Fruit fly (Drosophila melanogaster): ENCODE data around the gene CG17782.

Gene CG17782

dm6 chr3R:24333182-24333808, 39.3 kb downstream of the CG17782 start, which contains the start of the genes Rrp5 and Dis3 (continued):
- TF ChIP-seq H2.0 (GFP tag; IDR thresholded peaks at IDR 0.05) (peak; percentile 45; the same call in 1 of the 2 replicates), GATAe (GFP tag; conservative IDR thresholded peaks at IDR 0.05) (peak; percentile 85), CG1529 (GFP tag; optimal IDR thresholded peaks at IDR 0.05) (no peak), tin (GFP tag; optimal IDR thresholded peaks at IDR 0.05) (peak; percentile 28), phol (tag; optimal IDR thresholded peaks at IDR 0.05) (peak; percentile 74), CG17802 (tag; optimal IDR thresholded peaks at IDR 0.05) (peak; percentile 100), CG13296 (GFP tag; optimal IDR thresholded peaks at IDR 0.05) (no peak), CG6791 (GFP tag; IDR thresholded peaks at IDR 0.05; ENCODE audit: partially characterized antibody) (peak; percentile 66; the same call in 2 of the 3 replicates), MESR4 (GFP tag; optimal IDR thresholded peaks at IDR 0.05) (peak; percentile 86), pita (GFP tag; optimal IDR thresholded peaks at IDR 0.05) (peak; percentile 69), en (GFP tag; optimal IDR thresholded peaks at IDR 0.05) (no peak), sna (GFP tag; IDR thresholded peaks at IDR 0.05; ENCODE audit: partially characterized antibody) (0 out of 2 replicates have a peak, but pooled peaks have one; percentile 30), pho (GFP tag; optimal IDR thresholded peaks at IDR 0.05) (peak; percentile 56), slbo (GFP tag; IDR thresholded peaks at IDR 0.05) (peak; percentile 80), HmgZ (tag; optimal IDR thresholded peaks at IDR 0.05) (peak; percentile 84), CG15514 (GFP tag; optimal IDR thresholded peaks at IDR 0.05) (peak; percentile 85), CG11093 (GFP tag; IDR thresholded peaks at IDR 0.05) (no peak), amos (GFP tag; IDR thresholded peaks at IDR 0.05; ENCODE audit: partially characterized antibody) (peak; percentile 58), CG13775 (GFP tag; optimal IDR thresholded peaks at IDR 0.05) (peak; percentile 42), zfh2 (GFP tag; optimal IDR thresholded peaks at IDR 0.05) (peak; percentile 51), CG42726 (GFP tag; IDR thresholded peaks at IDR 0.05; ENCODE audit: partially characterized antibody) (0 out of 2 replicates have a peak, but pooled peaks have one; percentile 65), CG2116 (GFP tag; optimal IDR thresholded peaks at IDR 0.05) (peak; percentile 52), MBD-R2 (GFP tag; IDR thresholded peaks at IDR 0.05) (peak; percentile 99), Scr (GFP tag; IDR thresholded peaks at IDR 0.05; ENCODE audit: partially characterized antibody) (peak; percentile 8; the same call in 1 of the 2 replicates), Sin3A (optimal IDR thresholded peaks at IDR 0.05) (peak; percentile 81), CG11456 (GFP tag; IDR thresholded peaks at IDR 0.05) (peak; percentile 74; the same call in 2 of the 3 replicates), Med (GFP tag) (peak; percentile 92), Rfx (GFP tag; IDR thresholded peaks at IDR 0.05) (peak; percentile 73), Ptx1 (GFP tag; IDR thresholded peaks at IDR 0.05) (peak; percentile 45; the same call in 1 of the 2 replicates), CG17328 (GFP tag; IDR thresholded peaks at IDR 0.05) (peak; percentile 46; the same call in 1 of the 2 replicates), bigmax (GFP tag; optimal IDR thresholded peaks at IDR 0.05) (peak; percentile 29), maf-S (GFP tag; optimal IDR thresholded peaks at IDR 0.05) (peak; percentile 41), CG7786 (GFP tag; optimal IDR thresholded peaks at IDR 0.05) (peak; percentile 43), pzg (GFP tag; optimal IDR thresholded peaks at IDR 0.05) (peak; percentile 97), lov (optimal IDR thresholded peaks at IDR 0.05) (no peak), lov (GFP tag; IDR thresholded peaks at IDR 0.05) (0 out of 3 replicates have a peak, but pooled peaks have one; percentile 4), Ada2b (GFP tag; IDR thresholded peaks at IDR 0.05) (peak; percentile 32; the same call in 1 of the 2 replicates), CG18011 (GFP tag; optimal IDR thresholded peaks at IDR 0.05) (no peak), Dbx (GFP tag; IDR thresholded peaks at IDR 0.05) (peak; percentile 59; the same call in 1 of the 3 replicates), hkb (optimal IDR thresholded peaks at IDR 0.05) (peak; percentile 8), hkb (GFP tag; IDR thresholded peaks at IDR 0.05) (no peak), lmd (GFP tag; IDR thresholded peaks at IDR 0.05) (peak; percentile 56), Myb (GFP tag; optimal IDR thresholded peaks at IDR 0.05) (peak; percentile 73), CG3163 (GFP tag; optimal IDR thresholded peaks at IDR 0.05) (peak; percentile 14), cas (GFP tag; IDR thresholded peaks at IDR 0.05) (peak; percentile 30; the same call in 1 of the 2 replicates), jumu (GFP tag; optimal IDR thresholded peaks at IDR 0.05) (peak; percentile 39), hth (optimal IDR thresholded peaks at IDR 0.05) (no peak), CG11247 (GFP tag; IDR thresholded peaks at IDR 0.05) (peak; percentile 51), CG17186 (GFP tag; optimal IDR thresholded peaks at IDR 0.05) (peak; percentile 87), E2f2 (GFP tag; IDR thresholded peaks at IDR 0.05) (peak; percentile 67)

Measured in whole organism, embryonic.